Worm (Caenorhabditis elegans): ENCODE data around the gene C56C10.7.

ce11 chrII:6629775-6630174 is 42.4 kb upstream of the C56C10.7 start:
- TF ChIP-seq unc-39 (tag; optimal IDR thresholded peaks at IDR 0.05) (no peak), snpc-4 (tag; optimal IDR thresholded peaks at IDR 0.05) (no peak), drap-1 (GFP tag; optimal IDR thresholded peaks at IDR 0.05) (no peak), pha-4 (tag; optimal IDR thresholded peaks at IDR 0.05) (no peak), ceh-39 (tag; optimal IDR thresholded peaks at IDR 0.05) (no peak)

Data from whole organism, mixed stage, embryonic.